Fruit fly (Drosophila melanogaster) whole organism, embryonic: Measurements from ENCODE around the gene nwk.

ENCODE experiments used
- CG12236 ChIP-seq: fragments of 200-800 bp; sonication (Bioruptor generic); optimal IDR thresholded peaks from 2 replicates; lab custom pipeline; 2016; ENCODE audit warnings: missing biosample characterization, missing genetic modification characterization
- CG6813 ChIP-seq: fragments of 200-800 bp; sonication (Bioruptor generic); optimal IDR thresholded peaks from 2 replicates; lab custom pipeline; 2017; ENCODE audit warnings: missing biosample characterization, missing genetic modification characterization, mild to moderate bottlenecking, moderate library complexity, missing genetic modification reagents
- Optix ChIP-seq: fragments of 200-800 bp; sonication (Bioruptor generic); IDR thresholded peaks from 3 replicates; pipeline ENCODE4 v1.3.6; 2022; ENCODE audit warnings: missing biosample characterization, missing genetic modification characterization

DNA sequence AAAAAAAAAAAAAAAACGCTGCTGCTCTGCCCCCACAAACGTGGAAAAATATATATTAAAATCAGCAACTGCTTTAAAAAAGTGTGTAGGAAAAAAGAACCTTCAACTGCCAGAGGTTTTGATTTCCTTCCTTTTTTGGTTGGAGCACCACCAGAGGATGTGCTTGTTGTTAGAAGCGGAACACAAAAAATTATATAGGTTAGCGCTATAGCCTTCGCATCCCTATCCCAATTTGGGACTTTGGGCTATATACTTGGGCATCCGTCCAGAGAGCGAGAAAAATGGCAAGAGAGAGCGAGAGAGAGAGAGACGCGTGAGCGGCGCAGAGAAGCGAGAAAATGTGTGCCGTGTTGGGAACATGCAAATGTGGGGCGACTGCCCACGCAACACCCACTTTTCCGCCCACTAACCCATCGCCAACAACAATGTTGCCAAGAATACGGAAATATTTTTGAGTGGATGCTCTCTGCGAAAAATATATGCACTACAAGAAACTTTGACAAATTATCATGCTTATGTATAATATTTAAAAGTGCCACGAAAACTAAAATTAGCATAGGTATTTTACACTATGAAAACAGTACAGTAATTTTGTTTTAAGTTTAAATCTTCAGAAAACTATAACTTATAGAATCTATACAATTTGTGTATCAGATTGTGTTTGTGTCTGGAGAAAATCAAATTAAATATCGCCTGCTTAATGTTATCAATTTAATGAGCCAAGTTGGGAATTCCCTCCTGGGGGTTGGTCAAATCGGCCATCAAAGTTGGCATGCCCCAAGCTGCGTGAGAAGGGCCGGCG, 10.6 kb upstream of the nwk start:
- TF ChIP-seq Optix, result no peak
- no peak for TF ChIP-seq CG12236 (GFP tag; lab: Kevin White, UChicago)
- TF ChIP-seq CG6813, result no peak
